Fruit fly (Drosophila melanogaster) whole organism: ENCODE results near the gene CG3734.

Source experiments
- CG8478 ChIP-seq: fragments of >200 bp; optimal IDR thresholded peaks from 2 replicates; lab custom pipeline; 2018; ENCODE audit warnings: inconsistent platforms
- Dll ChIP-seq: fragments of >200 bp; optimal IDR thresholded peaks from 2 replicates; lab custom pipeline; 2017
- EcR ChIP-seq, 2 experiments: fragments of >200 bp; optimal IDR thresholded peaks; 2 replicates each; lab custom pipeline; 2017; ENCODE audit warnings: missing biosample characterization in 2 of 2, missing genetic modification characterization in 2 of 2, missing genetic modification reagents in 2 of 2
- pan ChIP-seq: fragments of >200 bp; optimal IDR thresholded peaks from 2 replicates; lab custom pipeline; 2017
- psq ChIP-seq: fragments of >200 bp; optimal IDR thresholded peaks from 2 replicates; lab custom pipeline; 2017
- usp ChIP-seq: fragments of >200 bp; optimal IDR thresholded peaks from 2 replicates; lab custom pipeline; 2017; ENCODE audit warnings: missing biosample characterization, missing genetic modification characterization, mixed read lengths

Gene CG3734

DNA sequence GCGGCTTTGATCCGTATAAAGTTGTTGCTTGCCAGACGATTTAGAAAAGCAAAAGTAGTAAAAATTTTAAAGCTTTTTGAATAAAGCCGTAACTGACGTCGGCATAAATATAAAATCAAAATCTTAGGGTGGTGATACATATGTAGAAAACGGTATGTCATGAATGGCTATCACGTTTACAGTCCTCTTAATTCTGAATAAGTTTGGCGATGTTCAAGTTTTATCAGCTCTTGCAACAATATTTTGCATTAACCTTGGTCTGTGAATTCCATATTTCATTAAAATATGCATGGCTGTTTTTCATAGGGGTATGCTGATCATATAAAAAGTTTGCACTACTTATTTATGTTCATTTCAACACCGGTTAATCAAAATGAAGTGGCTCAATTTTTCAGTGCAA lies 20.9 kb downstream of the CG3734 start, which contains the start of gene CG11626:
Gene CG11626 (plus strand): TSS at position 301 of the 400 bp plus-strand sequence.
- no peak for TF ChIP-seq usp
- no peak for TF ChIP-seq CG8478 (lab: Kevin White, UChicago)
- TF ChIP-seq pan = no peak

- TF ChIP-seq Dll (lab: Kevin White, UChicago) (no peak), CG8478 (lab: Kevin White, UChicago) (no peak), usp (no peak), psq (lab: Kevin White, UChicago) (no peak), EcR (GFP tag; optimal IDR thresholded peaks at IDR 0.05; lab: Kevin White, UChicago) (no peak)
These were observed 23.7 kb downstream of the CG3734 start for dm6 chr3R:19411371-19411770.

- TF ChIP-seq usp = no peak
- TF ChIP-seq CG8478 (lab: Kevin White, UChicago) = no peak
- no peak for TF ChIP-seq Dll (lab: Kevin White, UChicago)
- TF ChIP-seq EcR (GFP tag; optimal IDR thresholded peaks at IDR 0.05; lab: Kevin White, UChicago) = no peak
- TF ChIP-seq pan = no peak
- TF ChIP-seq psq (lab: Kevin White, UChicago) = no peak
These were observed 24.8 kb downstream of the CG3734 start, which contains the start of gene CG31221 for dm6 chr3R:19412434-19412833. CG31221 (plus strand) TSS chr3R:19412689.

DNA sequence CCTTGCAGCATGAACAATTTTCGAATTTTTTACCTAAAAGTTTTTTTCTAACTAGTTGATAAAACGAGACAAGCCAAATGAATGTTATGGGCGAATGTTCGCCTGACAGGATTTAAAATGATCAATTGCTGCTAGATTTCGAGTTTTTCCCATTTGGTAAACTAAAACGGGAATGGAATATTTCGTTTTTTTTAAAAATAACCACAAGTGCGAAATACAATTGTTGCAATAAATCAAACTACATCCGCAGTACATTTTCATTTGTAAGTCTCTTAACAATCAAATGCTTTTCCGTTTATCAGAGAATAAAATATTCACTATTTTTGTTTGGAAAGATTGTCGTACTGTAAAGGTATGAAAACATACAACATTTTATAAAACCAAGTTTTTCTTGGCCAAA lies 37.4 kb downstream of the CG3734 start, which contains the start of gene CG3517:
Gene CG3517 (minus strand): TSS at position 101 of the 400 bp plus-strand sequence.
- TF ChIP-seq EcR (GFP tag; optimal IDR thresholded peaks at IDR 0.05; lab: Kevin White, UChicago) (no peak), Dll (lab: Kevin White, UChicago) (no peak), CG8478 (lab: Kevin White, UChicago) (no peak), pan (no peak), psq (lab: Kevin White, UChicago) (no peak), usp (no peak)
